Fruit fly (Drosophila melanogaster) whole organism, prepupa: ENCODE measurements around the gene CG9117.

Experiments
- Blimp-1 ChIP-seq: fragments of 200-800 bp; sonication (Bioruptor generic); optimal IDR thresholded peaks from 3 replicates; lab custom pipeline; 2017; ENCODE audit warnings: missing biosample characterization, missing genetic modification characterization, mild to moderate bottlenecking, moderate library complexity, missing genetic modification reagents
- CG11294 ChIP-seq: fragments of 200-800 bp; sonication (Bioruptor generic); IDR thresholded peaks from 2 replicates; pipeline ENCODE4 v1.3.6; 2022; ENCODE audit warnings: missing biosample characterization, missing genetic modification characterization
- CG11762 ChIP-seq: fragments of 200-800 bp; sonication (Bioruptor generic); optimal IDR thresholded peaks from 3 replicates; lab custom pipeline; 2016; ENCODE audit warnings: missing biosample characterization, missing genetic modification characterization; ENCODE audit not compliant: insufficient read depth
- CG11902 ChIP-seq: fragments of 200-800 bp; sonication (Bioruptor generic); optimal IDR thresholded peaks from 3 replicates; lab custom pipeline; 2016; ENCODE audit warnings: missing biosample characterization, missing genetic modification characterization
- CG15336 ChIP-seq: fragments of 200-800 bp; sonication (Bioruptor generic); IDR thresholded peaks from 2 replicates; pipeline ENCODE4 v1.3.6; 2022; ENCODE audit warnings: missing biosample characterization, missing genetic modification characterization
- CG1621 ChIP-seq: fragments of 200-800 bp; sonication (Bioruptor generic); optimal IDR thresholded peaks from 3 replicates; lab custom pipeline; 2018; ENCODE audit warnings: missing biosample characterization, mild to moderate bottlenecking, missing genetic modification characterization
- CG16779 ChIP-seq: fragments of 200-800 bp; sonication (Bioruptor generic); optimal IDR thresholded peaks from 3 replicates; lab custom pipeline; 2017; ENCODE audit warnings: missing biosample characterization, mild to moderate bottlenecking, missing genetic modification characterization
- CG32006 ChIP-seq: fragments of 200-800 bp; sonication (Bioruptor generic); optimal IDR thresholded peaks from 3 replicates; lab custom pipeline; 2017; ENCODE audit warnings: missing biosample characterization, mild to moderate bottlenecking, missing genetic modification characterization
- CG3919 ChIP-seq: fragments of 200-800 bp; sonication (Bioruptor generic); optimal IDR thresholded peaks from 3 replicates; lab custom pipeline; 2016; ENCODE audit warnings: missing biosample characterization, missing genetic modification characterization
- CG4318 ChIP-seq: fragments of 200-800 bp; sonication (Bioruptor generic); optimal IDR thresholded peaks from 3 replicates; lab custom pipeline; 2017; ENCODE audit warnings: missing biosample characterization, mild to moderate bottlenecking, missing genetic modification characterization
- CG6163 ChIP-seq: fragments of 200-800 bp; sonication (Bioruptor generic); IDR thresholded peaks from 3 replicates; pipeline ENCODE4 v1.3.6; 2022; ENCODE audit warnings: missing biosample characterization, missing genetic modification characterization
- CG6276 ChIP-seq: fragments of 200-800 bp; sonication (Bioruptor generic); optimal IDR thresholded peaks from 2 replicates; lab custom pipeline; 2017; ENCODE audit warnings: missing biosample characterization, mild to moderate bottlenecking, missing genetic modification characterization
- CG6854 ChIP-seq: fragments of 200-800 bp; sonication (Bioruptor generic); optimal IDR thresholded peaks from 2 replicates; lab custom pipeline; 2017; ENCODE audit warnings: missing biosample characterization, mild to moderate bottlenecking, missing genetic modification characterization
- CG8119 ChIP-seq: fragments of 200-800 bp; sonication (Bioruptor generic); IDR thresholded peaks from 3 replicates; pipeline ENCODE4 v1.3.6; 2022; ENCODE audit warnings: missing biosample characterization, missing genetic modification characterization
- CG8319 ChIP-seq: fragments of 200-800 bp; sonication (Bioruptor generic); optimal IDR thresholded peaks from 3 replicates; lab custom pipeline; 2016; ENCODE audit warnings: missing biosample characterization, missing genetic modification characterization
- CG8632 ChIP-seq: fragments of 200-800 bp; sonication (Bioruptor generic); optimal IDR thresholded peaks from 3 replicates; lab custom pipeline; 2016; ENCODE audit warnings: missing biosample characterization, missing genetic modification characterization
- Eip75B ChIP-seq: fragments of 200-800 bp; sonication (Bioruptor generic); optimal IDR thresholded peaks from 3 replicates; lab custom pipeline; 2016; ENCODE audit warnings: missing biosample characterization, missing genetic modification characterization
- Eip78C ChIP-seq: fragments of 200-800 bp; sonication (Bioruptor generic); peaks from one replicate; lab custom pipeline; 2016; ENCODE audit warnings: missing biosample characterization, missing genetic modification characterization
- Eip93F ChIP-seq: fragments of 200-800 bp; sonication (Bioruptor generic); optimal IDR thresholded peaks from 2 replicates; lab custom pipeline; 2016; ENCODE audit warnings: missing biosample characterization, mild to moderate bottlenecking, missing genetic modification characterization
- Ets21C ChIP-seq: fragments of 200-800 bp; sonication (Bioruptor generic); optimal IDR thresholded peaks from 3 replicates; lab custom pipeline; 2016; ENCODE audit warnings: missing biosample characterization, missing genetic modification characterization
- Ets96B ChIP-seq: fragments of 200-800 bp; optimal IDR thresholded peaks from 2 replicates; lab custom pipeline; 2019; ENCODE audit warnings: missing biosample characterization, mild to moderate bottlenecking, missing genetic modification characterization, moderate library complexity
- Gug ChIP-seq: fragments of 200-800 bp; sonication (Bioruptor generic); IDR thresholded peaks from 2 replicates; pipeline ENCODE4 v1.3.6; 2022; ENCODE audit warnings: missing biosample characterization, missing genetic modification characterization
- Hr38 ChIP-seq: sonication (Bioruptor generic); optimal IDR thresholded peaks from 2 replicates; lab custom pipeline; 2016; ENCODE audit warnings: missing biosample characterization, missing genetic modification characterization
- Hr39 ChIP-seq: fragments of 200-800 bp; sonication (Bioruptor generic); optimal IDR thresholded peaks from 2 replicates; lab custom pipeline; 2016; ENCODE audit warnings: missing biosample characterization, missing genetic modification characterization
- Hr4 ChIP-seq: fragments of 200-800 bp; sonication (Bioruptor generic); optimal IDR thresholded peaks from 3 replicates; lab custom pipeline; 2016; ENCODE audit warnings: missing biosample characterization, missing genetic modification characterization
- Met ChIP-seq: fragments of 200-800 bp; sonication (Bioruptor generic); optimal IDR thresholded peaks from 3 replicates; lab custom pipeline; 2016; ENCODE audit warnings: missing biosample characterization, missing genetic modification characterization
- Smox ChIP-seq: fragments of 200-800 bp; sonication (Bioruptor generic); optimal IDR thresholded peaks from 3 replicates; lab custom pipeline; 2016; ENCODE audit warnings: missing biosample characterization, missing genetic modification characterization
- Sox102F ChIP-seq: fragments of 200-800 bp; sonication (Bioruptor generic); optimal IDR thresholded peaks from 2 replicates; lab custom pipeline; 2016; ENCODE audit warnings: missing biosample characterization, mild to moderate bottlenecking, missing genetic modification characterization
- Sox14 ChIP-seq: fragments of 200-800 bp; sonication (Bioruptor generic); optimal IDR thresholded peaks from 3 replicates; lab custom pipeline; 2016; ENCODE audit warnings: missing biosample characterization, missing genetic modification characterization
- Sox15 ChIP-seq: fragments of 200-800 bp; sonication (Bioruptor generic); optimal IDR thresholded peaks from 3 replicates; lab custom pipeline; 2016; ENCODE audit warnings: missing biosample characterization, missing genetic modification characterization
- achi ChIP-seq: fragments of 200-800 bp; sonication (Bioruptor generic); optimal IDR thresholded peaks from 3 replicates; lab custom pipeline; 2016; ENCODE audit warnings: missing biosample characterization, missing genetic modification characterization
- acj6 ChIP-seq: fragments of 200-800 bp; sonication (Bioruptor generic); optimal IDR thresholded peaks from 3 replicates; lab custom pipeline; 2016; ENCODE audit warnings: missing biosample characterization, missing genetic modification characterization
- cyc ChIP-seq: fragments of 200-800 bp; sonication (Bioruptor generic); optimal IDR thresholded peaks from 3 replicates; lab custom pipeline; 2016; ENCODE audit warnings: missing biosample characterization, missing genetic modification characterization
- dac ChIP-seq: fragments of 200-800 bp; sonication (Bioruptor generic); optimal IDR thresholded peaks from 2 replicates; lab custom pipeline; 2017; ENCODE audit warnings: missing biosample characterization, mild to moderate bottlenecking, missing genetic modification characterization
- dsx ChIP-seq: fragments of 200-800 bp; optimal IDR thresholded peaks from 3 replicates; lab custom pipeline; 2019; ENCODE audit warnings: missing biosample characterization, mild to moderate bottlenecking, missing genetic modification characterization, moderate library complexity; ENCODE audit not compliant: poor library complexity, severe bottlenecking
- eg ChIP-seq: fragments of 200-800 bp; sonication (Bioruptor generic); IDR thresholded peaks from 3 replicates; pipeline ENCODE4 v1.3.6; 2022; ENCODE audit warnings: missing biosample characterization, missing genetic modification characterization
- esn ChIP-seq: fragments of 200-800 bp; sonication (Bioruptor generic); optimal IDR thresholded peaks from 2 replicates; lab custom pipeline; 2016; ENCODE audit warnings: missing biosample characterization, mild to moderate bottlenecking, missing genetic modification characterization, moderate library complexity
- fd59A ChIP-seq: fragments of 200-800 bp; sonication (Bioruptor generic); optimal IDR thresholded peaks from 2 replicates; lab custom pipeline; 2017; ENCODE audit warnings: missing biosample characterization, mild to moderate bottlenecking, missing genetic modification characterization, missing genetic modification reagents
- fd85E ChIP-seq: fragments of 200-800 bp; sonication (Bioruptor generic); optimal IDR thresholded peaks from 3 replicates; lab custom pipeline; 2016; ENCODE audit warnings: missing biosample characterization, missing genetic modification characterization
- pdm3 ChIP-seq: fragments of 200-800 bp; sonication (Bioruptor generic); optimal IDR thresholded peaks from 3 replicates; lab custom pipeline; 2016; ENCODE audit warnings: missing biosample characterization, missing genetic modification characterization
- salr ChIP-seq, 2 experiments: fragments of 200-800 bp; sonication (Bioruptor generic); optimal IDR thresholded peaks; 3 replicates each; lab custom pipeline; 2016 to 2018; ENCODE audit warnings: missing biosample characterization in 2 of 2, missing genetic modification characterization in 2 of 2, mild to moderate bottlenecking in 1 of 2
- spab ChIP-seq: fragments of 200-800 bp; sonication (Bioruptor generic); optimal IDR thresholded peaks from 2 replicates; lab custom pipeline; 2017; ENCODE audit warnings: missing biosample characterization, mild to moderate bottlenecking, missing genetic modification characterization, missing genetic modification reagents
- ss ChIP-seq, 2 experiments: fragments of 200-800 bp; sonication (Bioruptor generic); optimal IDR thresholded peaks; 2 replicates in 1 of 2; 3 replicates in 1 of 2; lab custom pipeline; 2017 to 2018; ENCODE audit warnings: mild to moderate bottlenecking in 2 of 2, missing biosample characterization in 2 of 2, missing genetic modification characterization in 2 of 2, moderate library complexity in 1 of 2
- svp ChIP-seq: fragments of 200-800 bp; sonication (Bioruptor generic); peaks from one replicate; lab custom pipeline; 2016; ENCODE audit warnings: missing biosample characterization, missing genetic modification characterization

The CG9117 gene

DNA sequence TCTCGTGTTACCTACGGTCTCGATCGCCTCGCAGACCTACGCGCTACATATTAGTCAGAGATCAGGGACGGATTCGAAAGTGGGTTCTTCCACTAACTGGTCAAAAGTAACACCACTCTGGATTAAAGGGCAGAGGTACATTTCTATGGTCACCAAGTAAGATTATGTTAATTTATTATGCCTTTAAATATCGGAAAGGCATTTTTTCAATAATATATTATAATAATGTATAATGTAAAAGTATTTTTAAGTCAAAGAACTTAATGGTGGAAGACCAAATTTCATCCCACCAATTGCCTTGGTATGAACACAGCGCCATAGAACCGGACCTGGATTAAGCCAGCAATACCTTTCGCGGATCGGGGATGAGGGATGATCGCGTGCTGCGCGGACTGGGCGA is 14.9 kb downstream of the CG9117 start (continued):
- TF ChIP-seq CG16779, result peak; percentile 27
- peak; percentile 5 for TF ChIP-seq CG6854 (GFP tag; lab: Kevin White, UChicago)
- TF ChIP-seq spab (GFP tag; lab: Kevin White, UChicago), result peak; percentile 73
- peak; percentile 46 for TF ChIP-seq Sox14 (GFP tag; lab: Kevin White, UChicago)
- no peak for TF ChIP-seq CG4318 (GFP tag; lab: Kevin White, UChicago)
- peak; percentile 21 for TF ChIP-seq Smox (GFP tag; lab: Kevin White, UChicago)
- TF ChIP-seq Eip75B (GFP tag; lab: Kevin White, UChicago), result peak; percentile 53
- TF ChIP-seq Ets96B, result peak; percentile 80
- TF ChIP-seq CG1621, result peak; percentile 16
- peak; percentile 92 for TF ChIP-seq Eip78C (GFP tag; lab: Kevin White, UChicago)
- TF ChIP-seq CG6276 (GFP tag; lab: Kevin White, UChicago), result peak; percentile 37
- peak; percentile 27 for TF ChIP-seq Hr39 (GFP tag; lab: Kevin White, UChicago)
- TF ChIP-seq, all 60 proteins: peak for 49

- TF ChIP-seq CG6854 (GFP tag; lab: Kevin White, UChicago) (no peak), CG11294 (GFP tag; lab: Robert Waterston, UW) (no peak), Ets96B (no peak), CG11762 (GFP tag; lab: Kevin White, UChicago) (no peak), CG6163 (no peak), CG8632 (GFP tag; lab: Kevin White, UChicago) (no peak), eg (GFP tag; lab: Robert Waterston, UW) (no peak), CG11902 (no peak), pdm3 (GFP tag; lab: Kevin White, UChicago) (no peak)
Observed at dm6 chr2L:6020535-6020934, 17.2 kb downstream of the CG9117 start, which contains the start of gene CG13996. CG13996 (plus strand) TSS chr2L:6020835.

dm6 chr2L:6019352-6020131 is 18.2 kb downstream of the CG9117 start, which contains the start of gene H2.0:
H2.0 (minus strand) TSS chr2L:6019402.
- TF ChIP-seq Eip75B (GFP tag; lab: Kevin White, UChicago) (peak; percentile 51), CG8632 (GFP tag; lab: Kevin White, UChicago) (peak; percentile 55), cyc (GFP tag; lab: Kevin White, UChicago) (peak; percentile 64), CG15336 (peak; percentile 68), CG6854 (GFP tag; lab: Kevin White, UChicago) (no peak), eg (GFP tag; lab: Robert Waterston, UW) (0 out of 3 replicates have a peak, but pooled peaks have one; percentile 8), svp (peak; percentile 91), CG4318 (GFP tag; lab: Kevin White, UChicago) (peak; percentile 43), Ets21C (GFP tag; lab: Kevin White, UChicago) (peak; percentile 67), pdm3 (GFP tag; lab: Kevin White, UChicago) (peak; percentile 53), Eip93F (no peak), CG6276 (GFP tag; lab: Kevin White, UChicago) (peak; percentile 59), Blimp-1 (GFP tag; lab: Kevin White, UChicago) (peak; percentile 32), achi (GFP tag; lab: Kevin White, UChicago) (peak; percentile 73), Gug (GFP tag; lab: Robert Waterston, UW) (no peak), fd85E (GFP tag; lab: Kevin White, UChicago) (no peak), Sox15 (GFP tag; lab: Kevin White, UChicago) (peak; percentile 26), acj6 (GFP tag; lab: Kevin White, UChicago) (peak; percentile 68), CG3919 (peak; percentile 81), Met (peak; percentile 68), CG32006 (GFP tag; lab: Kevin White, UChicago) (peak; percentile 81), Hr4 (GFP tag; lab: Kevin White, UChicago) (peak; percentile 50), esn (GFP tag; lab: Kevin White, UChicago) (peak; percentile 79), salr (GFP tag; optimal IDR thresholded peaks at IDR 0.05; lab: Kevin White, UChicago) (peak in 1 of 2 experiments; percentile 64), fd59A (GFP tag; lab: Kevin White, UChicago) (peak; percentile 64), dac (GFP tag; lab: Kevin White, UChicago) (peak; percentile 42), Sox102F (GFP tag; lab: Kevin White, UChicago) (peak; percentile 55), Smox (GFP tag; lab: Kevin White, UChicago) (peak; percentile 69), spab (GFP tag; lab: Kevin White, UChicago) (peak; percentile 63), CG8119 (GFP tag; lab: Robert Waterston, UW) (peak; percentile 71), CG11902 (peak; percentile 50), Hr38 (GFP tag; lab: Kevin White, UChicago) (no peak), CG8319 (GFP tag; lab: Kevin White, UChicago) (peak; percentile 28), Hr39 (GFP tag; lab: Kevin White, UChicago) (peak; percentile 68), dsx (GFP tag; lab: Kevin White, UChicago) (no peak), ss (GFP tag; optimal IDR thresholded peaks at IDR 0.05; lab: Kevin White, UChicago) (peak; percentile 31 to 72)
